Fruit fly (Drosophila melanogaster) whole organism, embryonic: Measurements from ENCODE around the gene Psf2.

ENCODE experiments used
- Atf6 ChIP-seq: fragments of 200-800 bp; sonication (Bioruptor generic); IDR thresholded peaks from 2 replicates; pipeline ENCODE4 v1.3.6; 2022; ENCODE audit warnings: missing biosample characterization, missing genetic modification characterization
- BEAF-32 ChIP-seq: fragments of 200-800 bp; sonication (Bioruptor generic); optimal IDR thresholded peaks from 3 replicates; lab custom pipeline; 2017; ENCODE audit warnings: missing biosample characterization, missing genetic modification characterization, mild to moderate bottlenecking, moderate library complexity, missing genetic modification reagents
- CG1024 ChIP-seq: fragments of 200-800 bp; sonication (Bioruptor generic); IDR thresholded peaks from 2 replicates; pipeline ENCODE4 v1.3.6; 2022; ENCODE audit warnings: missing biosample characterization, missing genetic modification characterization
- CG10654 ChIP-seq: fragments of 200-800 bp; sonication (Bioruptor generic); optimal IDR thresholded peaks from 2 replicates; lab custom pipeline; 2016; ENCODE audit warnings: missing biosample characterization, missing genetic modification characterization
- CG11093 ChIP-seq: fragments of 200-800 bp; sonication (Bioruptor generic); IDR thresholded peaks from 3 replicates; pipeline ENCODE4 v1.3.6; 2022; ENCODE audit warnings: missing biosample characterization, missing genetic modification characterization
- CG11398 ChIP-seq: fragments of 200-800 bp; sonication (Bioruptor generic); optimal IDR thresholded peaks from 2 replicates; lab custom pipeline; 2016; ENCODE audit warnings: missing biosample characterization, missing genetic modification characterization
- CG11695 ChIP-seq: fragments of 200-800 bp; sonication (Bioruptor generic); IDR thresholded peaks from 3 replicates; pipeline ENCODE4 v1.3.6; 2022; ENCODE audit warnings: missing biosample characterization, missing genetic modification characterization
- CG12236 ChIP-seq: fragments of 200-800 bp; sonication (Bioruptor generic); optimal IDR thresholded peaks from 2 replicates; lab custom pipeline; 2016; ENCODE audit warnings: missing biosample characterization, missing genetic modification characterization
- CG1233 ChIP-seq: fragments of 200-800 bp; sonication (Bioruptor generic); optimal IDR thresholded peaks from 4 replicates; lab custom pipeline; 2018; ENCODE audit warnings: missing biosample characterization, mild to moderate bottlenecking, missing genetic modification characterization
- CG12659 ChIP-seq: fragments of 200-800 bp; sonication (Bioruptor generic); optimal IDR thresholded peaks from 3 replicates; lab custom pipeline; 2017; ENCODE audit warnings: mild to moderate bottlenecking, missing biosample characterization, missing genetic modification reagents, missing genetic modification characterization
- CG13123 ChIP-seq: fragments of 200-800 bp; sonication (Bioruptor generic); optimal IDR thresholded peaks from 2 replicates; lab custom pipeline; 2016; ENCODE audit warnings: missing biosample characterization, missing genetic modification characterization
- CG13287 ChIP-seq: fragments of 200-800 bp; sonication (Bioruptor generic); IDR thresholded peaks from 2 replicates; pipeline ENCODE4 v1.3.6; 2022; ENCODE audit warnings: missing biosample characterization, missing genetic modification characterization; ENCODE audit not compliant: partially characterized antibody
- CG13775 ChIP-seq: fragments of 200-800 bp; sonication (Bioruptor generic); optimal IDR thresholded peaks from 3 replicates; lab custom pipeline; 2017; ENCODE audit warnings: missing biosample characterization, mild to moderate bottlenecking, missing genetic modification characterization
- CG14441 ChIP-seq: fragments of 200-800 bp; sonication (Bioruptor generic); IDR thresholded peaks from 2 replicates; pipeline ENCODE4 v1.3.6; 2022; ENCODE audit warnings: missing biosample characterization, missing genetic modification characterization
- CG15011 ChIP-seq: fragments of 200-800 bp; sonication (Bioruptor generic); optimal IDR thresholded peaks from 3 replicates; lab custom pipeline; 2018; ENCODE audit warnings: missing biosample characterization, mild to moderate bottlenecking, missing genetic modification characterization
- CG16815 ChIP-seq: fragments of 200-800 bp; sonication (Bioruptor generic); optimal IDR thresholded peaks from 3 replicates; lab custom pipeline; 2017; ENCODE audit warnings: missing biosample characterization, mild to moderate bottlenecking, missing genetic modification characterization
- CG1832 ChIP-seq: fragments of 200-800 bp; sonication (Bioruptor generic); optimal IDR thresholded peaks from 2 replicates; lab custom pipeline; 2017; ENCODE audit warnings: missing biosample characterization, mild to moderate bottlenecking, missing genetic modification characterization, inconsistent platforms
- CG18599 ChIP-seq: fragments of 200-800 bp; sonication (Bioruptor generic); optimal IDR thresholded peaks from 3 replicates; lab custom pipeline; 2017; ENCODE audit warnings: missing biosample characterization, missing genetic modification characterization, mild to moderate bottlenecking, moderate library complexity, missing genetic modification reagents
- CG18619 ChIP-seq: fragments of 200-800 bp; sonication (Bioruptor generic); optimal IDR thresholded peaks from 3 replicates; lab custom pipeline; 2017; ENCODE audit warnings: missing biosample characterization, mild to moderate bottlenecking, missing genetic modification characterization
- CG4617 ChIP-seq: fragments of 200-800 bp; sonication (Bioruptor generic); optimal IDR thresholded peaks from 3 replicates; lab custom pipeline; 2016; ENCODE audit warnings: missing biosample characterization, missing genetic modification characterization, borderline replicate concordance
- CG6272 ChIP-seq: fragments of 200-800 bp; sonication (Bioruptor generic); IDR thresholded peaks from 2 replicates; pipeline ENCODE4 v1.3.6; 2022; ENCODE audit warnings: missing biosample characterization, missing genetic modification characterization
- CG7987 ChIP-seq: fragments of 200-800 bp; sonication (Bioruptor generic); optimal IDR thresholded peaks from 2 replicates; lab custom pipeline; 2018; ENCODE audit warnings: missing biosample characterization, mild to moderate bottlenecking, missing genetic modification characterization, moderate library complexity
- CG8089 ChIP-seq: fragments of 200-800 bp; sonication (Bioruptor generic); optimal IDR thresholded peaks from 3 replicates; lab custom pipeline; 2016; ENCODE audit warnings: missing biosample characterization, missing genetic modification characterization
- CG8388 ChIP-seq: fragments of 200-800 bp; sonication (Bioruptor generic); optimal IDR thresholded peaks from 2 replicates; lab custom pipeline; 2019; ENCODE audit warnings: missing biosample characterization, mild to moderate bottlenecking, missing genetic modification characterization, moderate library complexity
- Camta ChIP-seq: fragments of 200-800 bp; sonication (Bioruptor generic); optimal IDR thresholded peaks from 2 replicates; lab custom pipeline; 2016; ENCODE audit warnings: missing biosample characterization, missing genetic modification characterization
- Dll ChIP-seq: fragments of 200-800 bp; sonication (Bioruptor generic); IDR thresholded peaks from 4 replicates; pipeline ENCODE4 v1.3.6; 2022; ENCODE audit warnings: missing biosample characterization, missing genetic modification characterization; ENCODE audit not compliant: partially characterized antibody
- Ets97D ChIP-seq: fragments of 200-800 bp; sonication (Bioruptor generic); optimal IDR thresholded peaks from 3 replicates; lab custom pipeline; 2016; ENCODE audit warnings: missing biosample characterization, missing genetic modification characterization
- Gsc ChIP-seq: fragments of 200-800 bp; sonication (Bioruptor generic); IDR thresholded peaks from 2 replicates; pipeline ENCODE4 v1.3.6; 2022; ENCODE audit warnings: missing biosample characterization, missing genetic modification characterization
- Hr78 ChIP-seq, 2 experiments: fragments of 200-800 bp in 1 of 2; fragments of >200 bp in 1 of 2; sonication (Bioruptor generic) in 1 of 2; optimal IDR thresholded peaks; 2 replicates each; lab custom pipeline; 2017 to 2019; ENCODE audit warnings: missing biosample characterization in 2 of 2, missing genetic modification characterization in 2 of 2, mild to moderate bottlenecking in 1 of 2, moderate library complexity in 1 of 2
- NK7.1 ChIP-seq: fragments of 200-800 bp; sonication (Bioruptor generic); optimal IDR thresholded peaks from 3 replicates; lab custom pipeline; 2016; ENCODE audit warnings: missing biosample characterization, missing genetic modification characterization
- Neu2 ChIP-seq: fragments of 200-800 bp; sonication (Bioruptor generic); optimal IDR thresholded peaks from 3 replicates; lab custom pipeline; 2016; ENCODE audit warnings: missing biosample characterization, missing genetic modification characterization, borderline replicate concordance
- Nf-YA ChIP-seq: fragments of 200-800 bp; sonication (Bioruptor generic); IDR thresholded peaks from 2 replicates; pipeline ENCODE4 v1.3.6; 2022; ENCODE audit warnings: missing biosample characterization, missing genetic modification characterization
- PHDP ChIP-seq: fragments of 200-800 bp; sonication (Bioruptor generic); optimal IDR thresholded peaks from 3 replicates; lab custom pipeline; 2018; ENCODE audit warnings: missing biosample characterization, mild to moderate bottlenecking, missing genetic modification characterization, moderate library complexity
- Sin3A ChIP-seq: fragments of >200 bp; optimal IDR thresholded peaks from 2 replicates; lab custom pipeline; 2018
- abd-A ChIP-seq: fragments of 200-800 bp; sonication (Bioruptor generic); optimal IDR thresholded peaks from 3 replicates; lab custom pipeline; 2019; ENCODE audit warnings: missing biosample characterization, mild to moderate bottlenecking, missing genetic modification characterization, moderate library complexity
- aop ChIP-seq: fragments of 200-800 bp; sonication (Bioruptor generic); IDR thresholded peaks from 2 replicates; pipeline ENCODE4 v1.3.6; 2022; ENCODE audit warnings: missing biosample characterization, missing genetic modification characterization
- ase ChIP-seq: fragments of 200-800 bp; sonication (Bioruptor generic); IDR thresholded peaks from 3 replicates; pipeline ENCODE4 v1.3.6; 2022; ENCODE audit warnings: missing biosample characterization, missing genetic modification characterization
- emc ChIP-seq: fragments of 200-800 bp; sonication (Bioruptor generic); optimal IDR thresholded peaks from 2 replicates; lab custom pipeline; 2016; ENCODE audit warnings: missing biosample characterization, missing genetic modification characterization
- hkb ChIP-seq, 2 experiments: fragments of 200-800 bp in 1 of 2; fragments of >200 bp in 1 of 2; sonication (Bioruptor generic) in 1 of 2; IDR thresholded peaks in 1 of 2; optimal IDR thresholded peaks in 1 of 2; 2 replicates each; pipeline versions ENCODE4 v1.3.6 to Lab custom; 2017 to 2022; ENCODE audit warnings: missing biosample characterization in 1 of 2, missing genetic modification characterization in 1 of 2
- insv ChIP-seq, 2 experiments: fragments of 200-800 bp; sonication (Bioruptor generic); optimal IDR thresholded peaks; 3 replicates each; lab custom pipeline; 2016 to 2018; ENCODE audit warnings: missing biosample characterization in 2 of 2, missing genetic modification characterization in 2 of 2
- jing ChIP-seq: fragments of 200-800 bp; sonication (Bioruptor generic); optimal IDR thresholded peaks from 2 replicates; lab custom pipeline; 2018; ENCODE audit warnings: missing biosample characterization, mild to moderate bottlenecking, missing genetic modification characterization
- jumu ChIP-seq: fragments of 200-800 bp; sonication (Bioruptor generic); optimal IDR thresholded peaks from 3 replicates; lab custom pipeline; 2016; ENCODE audit warnings: missing biosample characterization, missing genetic modification characterization
- lmd ChIP-seq: fragments of 200-800 bp; sonication (Bioruptor generic); IDR thresholded peaks from 2 replicates; pipeline ENCODE4 v1.3.6; 2022; ENCODE audit warnings: missing biosample characterization, missing genetic modification characterization
- mam ChIP-seq: fragments of 200-800 bp; sonication (Bioruptor generic); optimal IDR thresholded peaks from 3 replicates; lab custom pipeline; 2016; ENCODE audit warnings: missing biosample characterization, missing genetic modification characterization
- oc ChIP-seq: fragments of 200-800 bp; sonication (Bioruptor generic); optimal IDR thresholded peaks from 2 replicates; lab custom pipeline; 2018; ENCODE audit warnings: missing biosample characterization, mild to moderate bottlenecking, missing genetic modification characterization, moderate library complexity
- odd ChIP-seq: fragments of 200-800 bp; sonication (Bioruptor generic); optimal IDR thresholded peaks from 2 replicates; lab custom pipeline; 2017; ENCODE audit warnings: missing biosample characterization, mild to moderate bottlenecking, missing genetic modification characterization
- peb ChIP-seq: fragments of 200-800 bp; sonication (Bioruptor generic); IDR thresholded peaks from 2 replicates; pipeline ENCODE4 v1.3.6; 2022; ENCODE audit warnings: missing biosample characterization, missing genetic modification characterization
- pros ChIP-seq: fragments of 200-800 bp; sonication (Bioruptor generic); optimal IDR thresholded peaks from 3 replicates; lab custom pipeline; 2019; ENCODE audit warnings: missing biosample characterization, mild to moderate bottlenecking, missing genetic modification characterization, moderate library complexity
- repo ChIP-seq: fragments of 200-800 bp; sonication (Bioruptor generic); optimal IDR thresholded peaks from 2 replicates; lab custom pipeline; 2016; ENCODE audit warnings: missing biosample characterization, missing genetic modification characterization
- unc-4 ChIP-seq: fragments of 200-800 bp; sonication (Bioruptor generic); IDR thresholded peaks from 2 replicates; pipeline ENCODE4 v1.3.6; 2022; ENCODE audit warnings: missing biosample characterization, missing genetic modification characterization; ENCODE audit not compliant: partially characterized antibody

Psf2 gene

DNA sequence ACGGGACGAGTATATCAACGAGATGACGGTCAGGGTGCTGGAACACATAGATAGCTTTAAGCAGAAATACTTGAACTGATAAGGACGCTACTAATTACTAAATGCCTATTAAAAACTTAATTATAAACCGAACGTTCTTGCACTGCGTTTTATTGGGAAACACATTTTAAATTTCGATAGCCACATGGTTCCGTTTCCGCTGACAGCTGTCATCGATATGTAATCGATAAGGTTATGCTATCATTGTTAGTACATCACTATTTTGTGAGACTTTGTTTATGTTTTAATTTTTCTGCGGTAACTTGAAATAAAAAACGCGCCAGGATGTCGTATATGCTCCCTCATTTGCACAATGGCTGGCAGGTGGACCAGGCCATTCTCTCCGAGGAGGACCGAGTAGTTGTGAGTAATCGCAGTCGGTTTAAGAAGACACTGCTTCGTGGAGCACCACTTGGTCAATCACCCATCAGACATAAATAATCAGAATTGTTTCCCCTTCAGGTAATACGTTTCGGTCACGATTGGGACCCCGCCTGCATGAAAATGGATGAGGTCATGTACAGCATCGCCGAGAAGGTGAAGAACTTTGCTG, 16.0 kb upstream of the Psf2 start, which contains the start of gene Dim1 (continued):
- TF ChIP-seq CG11093 (GFP tag; lab: Robert Waterston, UW) (no peak), Nf-YA (no peak), peb (no peak), repo (no peak), insv (GFP tag; optimal IDR thresholded peaks at IDR 0.05; lab: Kevin White, UChicago) (no peak), CG10654 (GFP tag; lab: Kevin White, UChicago) (no peak), Camta (GFP tag; lab: Kevin White, UChicago) (peak; percentile 49), abd-A (no peak), CG13287 (GFP tag; lab: Robert Waterston, UW) (peak; percentile 87), unc-4 (peak; percentile 75), Neu2 (GFP tag; lab: Kevin White, UChicago) (no peak), lmd (GFP tag; lab: Robert Waterston, UW) (no peak), BEAF-32 (peak; percentile 68), hkb (optimal IDR thresholded peaks at IDR 0.05; lab: Kevin White, UChicago) (no peak), hkb (GFP tag; IDR thresholded peaks at IDR 0.05; lab: Robert Waterston, UW) (peak; percentile 50), CG12659 (GFP tag; lab: Kevin White, UChicago) (peak; percentile 46), emc (GFP tag; lab: Kevin White, UChicago) (no peak), odd (GFP tag; lab: Kevin White, UChicago) (no peak), jing (GFP tag; lab: Kevin White, UChicago) (no peak), CG12236 (no peak), CG1024 (GFP tag; lab: Robert Waterston, UW) (no peak), CG1233 (GFP tag; lab: Kevin White, UChicago) (peak; percentile 16), pros (GFP tag; lab: Kevin White, UChicago) (no peak), ase (no peak), Dll (GFP tag; lab: Robert Waterston, UW) (peak; percentile 85), Hr78 (GFP tag; optimal IDR thresholded peaks at IDR 0.05; lab: Kevin White, UChicago) (no peak), CG6272 (GFP tag; lab: Robert Waterston, UW) (no peak), Gsc (GFP tag; lab: Robert Waterston, UW) (no peak), CG11398 (GFP tag; lab: Kevin White, UChicago) (no peak), CG8388 (GFP tag; lab: Kevin White, UChicago) (peak; percentile 38), NK7.1 (GFP tag; lab: Kevin White, UChicago) (peak; percentile 11), Sin3A (no peak), CG13123 (GFP tag; lab: Kevin White, UChicago) (no peak), oc (no peak), Atf6 (GFP tag; lab: Robert Waterston, UW) (no peak), CG11695 (GFP tag; lab: Robert Waterston, UW) (no peak), CG18619 (GFP tag; lab: Kevin White, UChicago) (peak; percentile 47), CG14441 (GFP tag; lab: Robert Waterston, UW) (no peak), CG13775 (peak; percentile 31), CG4617 (GFP tag; lab: Kevin White, UChicago) (peak; percentile 34), CG8089 (no peak), Ets97D (peak; percentile 97), CG7987 (GFP tag; lab: Kevin White, UChicago) (peak; percentile 56), jumu (no peak), aop (GFP tag; lab: Robert Waterston, UW) (no peak), PHDP (tag; lab: Kevin White, UChicago) (no peak), CG16815 (GFP tag; lab: Kevin White, UChicago) (no peak), CG18599 (no peak), mam (GFP tag; lab: Kevin White, UChicago) (no peak), CG1832 (no peak), CG15011 (GFP tag; lab: Kevin White, UChicago) (no peak)
